Worm (Caenorhabditis elegans): ENCODE measurements around the gene tdpo-1.

DNA sequence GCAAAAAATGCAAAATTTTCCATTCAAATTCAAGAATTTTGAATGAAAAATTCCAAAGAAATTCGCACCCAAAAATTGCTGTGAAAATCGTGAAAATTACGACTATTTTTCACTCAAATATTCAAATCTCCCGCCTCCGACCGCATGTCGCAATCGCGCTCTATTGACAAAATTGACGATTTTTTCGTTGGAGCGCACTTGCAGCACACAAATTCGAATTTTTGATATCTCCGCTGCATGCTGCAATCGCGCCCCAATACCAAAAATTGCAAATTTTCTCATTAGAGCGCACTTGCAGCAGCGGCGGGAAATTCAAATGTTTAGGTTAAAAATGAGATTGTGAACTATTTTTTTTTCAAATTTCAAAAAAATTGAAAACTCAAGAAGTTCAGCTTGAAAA lies 38.1 kb downstream of the tdpo-1 start:
- no peak for TF ChIP-seq lin-15B (tag; optimal IDR thresholded peaks at IDR 0.05)
- TF ChIP-seq nhr-43 (tag; optimal IDR thresholded peaks at IDR 0.05; ENCODE audit: poor library complexity, severe bottlenecking) = no peak
- TF ChIP-seq nhr-77 (tag; optimal IDR thresholded peaks at IDR 0.05) = no peak
- no peak for TF ChIP-seq nhr-11 (tag; optimal IDR thresholded peaks at IDR 0.05)
- no peak for TF ChIP-seq nhr-23 (tag; optimal IDR thresholded peaks at IDR 0.05)
- TF ChIP-seq ztf-4 (tag; optimal IDR thresholded peaks at IDR 0.05) = no peak
- no peak for TF ChIP-seq skn-1 (tag; optimal IDR thresholded peaks at IDR 0.05)
- no peak for TF ChIP-seq pha-4 (tag; optimal IDR thresholded peaks at IDR 0.05)
- TF ChIP-seq sea-2 (GFP tag; optimal IDR thresholded peaks at IDR 0.05) = no peak
- no peak for TF ChIP-seq ceh-9 (tag; optimal IDR thresholded peaks at IDR 0.05)

All from whole organism, L3 larva.